Worm (Caenorhabditis elegans): ENCODE data around the gene Y6G8.15.
"Not testable (repeated sequence)": the region's sequence is repeated elsewhere in the genome, so short reads cannot be mapped to it uniquely, and the experiment has no call there.

DNA sequence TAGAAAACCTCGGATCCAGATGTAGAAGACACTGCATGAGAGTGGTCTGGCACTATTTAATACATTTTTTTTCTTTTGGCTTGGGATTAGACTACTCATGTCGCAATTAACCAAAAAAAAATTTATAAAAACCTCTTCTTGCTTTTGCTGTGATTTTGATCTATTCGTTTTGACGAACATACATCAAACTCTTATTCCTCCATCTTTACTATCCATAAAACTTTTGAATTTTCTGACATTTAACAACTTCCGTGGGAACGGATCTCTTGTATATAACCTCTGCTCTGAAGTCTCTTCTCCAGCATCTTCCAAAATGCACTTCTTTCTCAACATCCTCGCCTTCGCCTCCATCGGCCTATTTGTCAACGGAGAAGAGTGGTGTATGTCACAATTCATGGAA, 4.4 kb downstream of the Y6G8.15 start, which contains the start of gene Y6G8.16:
- TF ChIP-seq lin-13 (tag; optimal IDR thresholded peaks at IDR 0.05); pha-4 (tag; optimal IDR thresholded peaks at IDR 0.05); nhr-76 (tag; optimal IDR thresholded peaks at IDR 0.05); unc-62 (GFP tag; optimal IDR thresholded peaks at IDR 0.05); snpc-4 (tag; optimal IDR thresholded peaks at IDR 0.05); nhr-28 (tag; optimal IDR thresholded peaks at IDR 0.05); nhr-237 (tag; optimal IDR thresholded peaks at IDR 0.05); ceh-43 (GFP tag; optimal IDR thresholded peaks at IDR 0.05); blmp-1 (tag; optimal IDR thresholded peaks at IDR 0.05); hlh-1 (tag; optimal IDR thresholded peaks at IDR 0.05); nhr-12 (tag; optimal IDR thresholded peaks at IDR 0.05); sptf-1 (tag; optimal IDR thresholded peaks at IDR 0.05); mab-5 (tag; optimal IDR thresholded peaks at IDR 0.05): not testable (repeated sequence)
